Fruit fly (Drosophila melanogaster): ENCODE measurements around the gene RpL28.

DNA sequence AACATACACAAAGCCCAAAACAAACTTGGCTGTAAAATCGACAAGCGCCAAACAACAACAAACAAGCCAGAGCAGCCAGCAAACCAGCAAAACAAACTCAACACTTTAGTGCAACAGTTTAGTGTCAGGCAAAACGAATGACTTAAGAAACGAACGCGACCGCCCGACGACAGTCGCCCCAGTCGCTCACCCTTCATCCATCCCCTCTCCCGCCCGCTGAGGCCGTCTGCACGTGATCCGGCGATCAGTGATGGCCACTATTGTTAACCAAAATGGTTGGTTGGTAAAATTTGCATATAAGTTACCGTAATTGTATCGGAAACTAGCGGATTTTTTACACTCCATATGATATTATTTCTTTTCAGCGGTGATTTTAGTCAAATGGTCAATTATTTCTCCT is 30.9 kb upstream of the RpL28 start:
- TF ChIP-seq br (GFP tag; optimal IDR thresholded peaks at IDR 0.05) (no peak), psq (GFP tag; optimal IDR thresholded peaks at IDR 0.05) (no peak), CG9705 (GFP tag; optimal IDR thresholded peaks at IDR 0.05) (no peak), dl (GFP tag; optimal IDR thresholded peaks at IDR 0.05; ENCODE audit: insufficient read depth in 1 of 2, partially characterized antibody in 2 of 2) (peak in 1 of 2 experiments; percentile 25), Hr78 (GFP tag; optimal IDR thresholded peaks at IDR 0.05) (no peak)
